Worm (Caenorhabditis elegans): Measurements from ENCODE around the gene C02F5.14.
A peak's percentile ranks its signal among the peaks of the same experiment; 100 is the strongest.

C02F5.14 gene

DNA sequence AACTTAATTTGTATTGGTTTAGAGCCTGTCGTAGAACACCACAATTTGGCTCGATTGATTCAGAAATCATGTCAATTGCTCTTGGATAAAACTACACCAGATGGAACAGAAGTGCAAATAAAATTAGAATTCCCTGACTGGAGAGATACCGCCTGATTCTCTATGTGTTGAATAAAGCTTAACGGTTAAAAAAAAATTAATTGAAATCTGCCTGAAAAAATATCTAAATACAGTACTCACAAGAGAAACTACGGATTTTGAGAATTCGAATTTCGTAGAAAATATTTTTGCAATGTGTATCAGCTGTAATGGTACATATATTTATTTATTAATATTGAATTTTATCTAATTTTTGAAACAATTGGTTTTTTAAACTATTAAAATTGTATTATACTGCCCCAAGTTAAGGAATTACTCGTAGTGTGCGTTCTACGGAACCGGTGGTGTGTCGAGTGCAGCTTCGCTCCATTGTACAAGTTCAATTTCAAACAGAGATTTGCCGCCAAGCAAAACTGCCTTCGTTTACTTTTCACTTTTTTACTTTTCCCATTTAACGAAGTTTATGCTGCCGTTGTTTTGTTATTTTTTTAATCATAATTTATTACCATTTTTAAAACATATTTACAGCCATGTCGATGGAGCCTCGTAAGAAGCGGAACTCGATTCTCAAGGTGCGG, 14.8 kb upstream of the C02F5.14 start, which contains the start of gene knl-1 (continued):
- TF ChIP-seq F16B12.6 (tag; optimal IDR thresholded peaks at IDR 0.05) (peak; percentile 42), pag-3 (tag; optimal IDR thresholded peaks at IDR 0.05; ENCODE audit: borderline replicate concordance, insufficient read depth) (no peak), egl-13 (tag; optimal IDR thresholded peaks at IDR 0.05) (no peak), nhr-90 (tag; optimal IDR thresholded peaks at IDR 0.05; ENCODE audit: poor library complexity) (peak; percentile 25), isw-1 (GFP tag; IDR thresholded peaks at IDR 0.05) (no peak; the same call in 1 of the 2 replicates)

DNA sequence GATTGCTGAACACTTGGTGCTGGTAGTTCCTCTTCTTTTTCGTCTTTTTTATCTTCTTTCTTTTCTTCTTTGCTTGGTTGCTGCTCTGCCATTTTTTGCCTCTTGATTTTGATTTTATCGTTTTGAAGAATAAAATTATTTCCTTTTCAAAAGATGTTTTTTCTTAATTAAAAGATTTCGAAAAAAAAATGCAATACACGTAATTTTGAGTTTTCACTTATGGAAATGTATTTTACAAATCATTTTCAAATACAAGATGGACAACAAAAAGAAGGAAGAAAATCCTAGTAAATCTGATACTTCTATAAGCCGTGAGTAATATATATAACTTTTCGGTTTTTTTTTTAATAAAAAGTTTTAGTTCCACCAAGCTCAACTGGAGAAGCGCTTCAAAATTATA, 14.1 kb upstream of the C02F5.14 start, which contains the start of the genes C02F5.10 and C02F5.2:
C02F5.10 (minus strand) TSS at position 101 of the 400 bp plus-strand sequence.
C02F5.2 (plus strand) TSS at position 239 of the 400 bp plus-strand sequence.
- TF ChIP-seq pax-3 (tag; optimal IDR thresholded peaks at IDR 0.05) (no peak), elt-3 (tag; optimal IDR thresholded peaks at IDR 0.05) (no peak), pqm-1 (tag; optimal IDR thresholded peaks at IDR 0.05) (no peak), pag-3 (tag; optimal IDR thresholded peaks at IDR 0.05; ENCODE audit: borderline replicate concordance, insufficient read depth) (no peak), C34B4.2 (tag; optimal IDR thresholded peaks at IDR 0.05) (no peak), aly-2 (tag; optimal IDR thresholded peaks at IDR 0.05) (no peak), ceh-88 (GFP tag; IDR thresholded peaks at IDR 0.05) (no peak), sptf-1 (tag; optimal IDR thresholded peaks at IDR 0.05) (no peak), swsn-7 (tag; optimal IDR thresholded peaks at IDR 0.05) (no peak), hlh-4 (tag; optimal IDR thresholded peaks at IDR 0.05) (no peak), nhr-28 (tag; optimal IDR thresholded peaks at IDR 0.05) (no peak), nhr-85 (tag) (no peak), zag-1 (tag; optimal IDR thresholded peaks at IDR 0.05) (no peak), mab-9 (GFP tag; IDR thresholded peaks at IDR 0.05) (no peak), efl-3 (GFP tag; optimal IDR thresholded peaks at IDR 0.05) (no peak), rnt-1 (tag; optimal IDR thresholded peaks at IDR 0.05) (no peak), ama-1 (optimal IDR thresholded peaks at IDR 0.05) (no peak), efl-1 (optimal IDR thresholded peaks at IDR 0.05) (no peak), efl-1 (GFP tag; optimal IDR thresholded peaks at IDR 0.05 in 1 of 2) (no peak), nhr-76 (tag; optimal IDR thresholded peaks at IDR 0.05) (no peak)

DNA sequence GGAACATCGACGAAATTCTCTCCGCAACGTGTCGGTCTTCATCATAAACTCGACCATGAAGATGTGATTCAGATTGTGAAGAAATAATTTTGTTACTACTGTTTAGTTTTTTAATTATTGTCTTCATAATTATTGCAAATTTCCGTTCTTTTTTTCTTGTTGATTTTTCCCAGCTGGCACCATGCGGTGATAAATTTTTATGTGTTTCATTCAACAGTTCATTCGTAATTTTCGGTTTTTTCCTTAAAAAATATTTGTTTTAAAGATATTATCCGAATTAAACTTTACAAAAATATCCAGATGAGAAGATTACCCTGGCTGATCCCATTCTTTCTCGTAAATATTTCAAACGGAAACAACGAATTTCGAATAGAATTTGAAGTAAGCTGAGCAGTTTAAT, 11.7 kb upstream of the C02F5.14 start, which contains the start of gene C02F5.13:
C02F5.13 (plus strand) TSS at position 301 of the 400 bp plus-strand sequence.
- TF ChIP-seq nhr-237 (tag; optimal IDR thresholded peaks at IDR 0.05) (no peak), hlh-17 (GFP tag; optimal IDR thresholded peaks at IDR 0.05; ENCODE audit: borderline replicate concordance) (no peak), jun-1 (tag; optimal IDR thresholded peaks at IDR 0.05) (no peak), unc-30 (tag; optimal IDR thresholded peaks at IDR 0.05) (no peak), C16A3.4 (tag; optimal IDR thresholded peaks at IDR 0.05) (no peak), ceh-8 (GFP tag; optimal IDR thresholded peaks at IDR 0.05) (no peak), elt-2 (tag; optimal IDR thresholded peaks at IDR 0.05) (no peak)

DNA sequence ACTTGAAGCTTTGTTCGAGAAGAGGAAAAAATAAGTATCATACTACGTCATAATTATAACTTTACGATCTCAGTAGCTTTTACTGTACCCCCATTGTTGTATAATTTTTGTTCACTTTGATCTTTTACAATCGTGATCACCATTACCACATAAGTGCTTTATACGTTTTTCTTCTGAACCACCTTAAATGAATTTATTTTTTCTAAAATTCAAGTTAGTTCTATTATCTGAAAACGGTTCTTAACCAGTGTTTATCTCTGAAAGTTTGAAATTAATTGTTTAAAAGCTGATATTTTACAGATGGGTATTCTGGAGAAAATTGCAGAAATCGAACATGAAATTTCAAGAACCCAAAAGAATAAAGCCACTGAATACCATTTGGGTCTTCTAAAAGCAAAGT, 10.3 kb upstream of the C02F5.14 start, which contains the start of gene C02F5.3:
C02F5.3 (plus strand) TSS at position 301 of the 400 bp plus-strand sequence.
- no peak for TF ChIP-seq C34B4.2 (tag; optimal IDR thresholded peaks at IDR 0.05)

DNA sequence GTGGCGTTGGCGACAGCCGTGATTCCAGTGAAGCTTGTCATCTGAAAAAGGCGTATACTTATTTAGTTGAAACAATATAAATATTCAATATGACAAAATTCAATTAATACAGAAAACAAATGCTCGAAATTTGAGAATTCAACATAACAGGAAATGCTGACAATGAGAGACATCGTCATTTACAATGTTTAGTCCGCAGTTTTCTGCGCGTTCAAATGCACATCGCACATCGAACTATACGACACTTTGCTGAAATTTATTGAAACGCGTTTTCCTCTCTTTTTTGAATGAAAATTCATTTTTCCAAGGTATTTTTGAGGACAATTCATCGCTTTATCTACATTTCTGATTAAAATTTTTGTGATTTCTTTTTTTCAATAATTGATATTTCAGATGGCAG, 8.7 kb upstream of the C02F5.14 start, which contains the start of the genes pbs-6 and cids-1:
pbs-6 (minus strand) TSS at position 41 of the 400 bp plus-strand sequence.
cids-1 (plus strand) TSS at position 394 of the 400 bp plus-strand sequence.
- TF ChIP-seq efl-1 (optimal IDR thresholded peaks at IDR 0.05) = peak; percentile 42 to 56
- TF ChIP-seq efl-1 (GFP tag; optimal IDR thresholded peaks at IDR 0.05 in 1 of 2) = peak; percentile 44 to 72
- peak; percentile 59 for TF ChIP-seq skn-1 (tag; optimal IDR thresholded peaks at IDR 0.05)
- peak; percentile 24 for TF ChIP-seq nhr-71 (tag; optimal IDR thresholded peaks at IDR 0.05)
- peak; percentile 0 for TF ChIP-seq nhr-47 (tag; optimal IDR thresholded peaks at IDR 0.05)
- peak in 2 of 3 experiments; percentile 37 to 40 for TF ChIP-seq dpl-1 (GFP tag; optimal IDR thresholded peaks at IDR 0.05)
- TF ChIP-seq lin-35 (GFP tag; optimal IDR thresholded peaks at IDR 0.05) = peak; percentile 25 to 50
- no peak for TF ChIP-seq elt-2 (tag; optimal IDR thresholded peaks at IDR 0.05)
- peak; percentile 85 for TF ChIP-seq F16B12.6 (tag; optimal IDR thresholded peaks at IDR 0.05)
- TF ChIP-seq mdl-1 (tag; optimal IDR thresholded peaks at IDR 0.05) = no peak
- peak; percentile 23 for TF ChIP-seq snu-23 (GFP tag; optimal IDR thresholded peaks at IDR 0.05)
- TF ChIP-seq snpc-4 (tag; optimal IDR thresholded peaks at IDR 0.05) = no peak
- peak; percentile 22 to 64 for TF ChIP-seq lsy-2 (tag; optimal IDR thresholded peaks at IDR 0.05)
- peak; percentile 29 for TF ChIP-seq unc-130 (tag; optimal IDR thresholded peaks at IDR 0.05)

Measured in whole organism, L1 larva.